Worm (Caenorhabditis elegans): ENCODE measurements around the gene C08E3.13.
"Not testable (repeated sequence)": the region's sequence is repeated elsewhere in the genome, so short reads cannot be mapped to it uniquely, and the experiment has no call there.

DNA sequence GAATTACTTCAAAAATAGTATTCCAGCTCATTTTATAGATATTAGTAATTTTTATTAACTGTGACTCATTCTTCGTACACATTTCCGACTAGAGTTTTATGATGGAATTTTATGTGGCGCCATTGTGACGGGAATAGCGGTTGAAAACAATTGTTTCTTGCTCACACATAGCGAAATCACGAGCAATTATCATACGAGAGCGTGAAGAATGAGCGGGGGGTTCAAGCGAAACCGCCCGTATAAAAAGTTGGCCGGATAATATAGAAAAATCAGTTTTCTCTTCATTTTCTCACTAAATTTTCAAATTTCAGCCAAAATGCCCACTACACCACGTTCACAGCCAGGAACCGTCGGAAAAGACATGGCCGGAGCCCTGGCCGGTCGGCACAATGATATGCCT lies 1.4 kb upstream of the C08E3.13 start, which contains the start of gene C08E3.1:
- TF ChIP-seq ceh-82 (tag; optimal IDR thresholded peaks at IDR 0.05); ama-1 (optimal IDR thresholded peaks at IDR 0.05); nhr-90 (tag; optimal IDR thresholded peaks at IDR 0.05; ENCODE audit: poor library complexity); aly-2 (tag; optimal IDR thresholded peaks at IDR 0.05); ceh-88 (GFP tag; IDR thresholded peaks at IDR 0.05); fkh-4 (tag; optimal IDR thresholded peaks at IDR 0.05; ENCODE audit: borderline replicate concordance); nhr-12 (tag; optimal IDR thresholded peaks at IDR 0.05): not testable (repeated sequence)

Measured in whole organism, L1 larva.